Worm (Caenorhabditis elegans) whole organism, young adult: ENCODE results near the gene VB0395L.1.

Experiments used
- B0035.1 ChIP-seq: sonication (generic microtip); optimal IDR thresholded peaks from 2 replicates; lab custom pipeline; 2016; ENCODE audit warnings: missing genetic modification characterization, mild to moderate bottlenecking, missing compliant biosample characterization, missing genotype, missing genetic modification reagents
- F10E7.11 ChIP-seq: sonication (generic microtip); optimal IDR thresholded peaks from 2 replicates; lab custom pipeline; 2017; ENCODE audit warnings: mild to moderate bottlenecking, missing genetic modification characterization, moderate library complexity, missing compliant biosample characterization
- F33H1.4 ChIP-seq: fragments of 200-800 bp; sonication (Bioruptor generic); IDR thresholded peaks from 2 replicates; pipeline ENCODE4 v1.3.6; 2022; ENCODE audit warnings: missing genetic modification reagents, missing genetic modification characterization, missing compliant biosample characterization
- T26A5.8 ChIP-seq: sonication (generic microtip); optimal IDR thresholded peaks from 2 replicates; lab custom pipeline; 2016; ENCODE audit warnings: missing genetic modification characterization, missing compliant biosample characterization
- akir-1 ChIP-seq: fragments of 200-800 bp; sonication (Bioruptor generic); optimal IDR thresholded peaks from 2 replicates; lab custom pipeline; 2018; ENCODE audit warnings: mild to moderate bottlenecking, missing genetic modification characterization, moderate library complexity, missing compliant biosample characterization
- aptf-3 ChIP-seq: fragments of 200-800 bp; sonication (Bioruptor generic); IDR thresholded peaks from 2 replicates; pipeline ENCODE4 v1.3.6; 2022; ENCODE audit warnings: missing genetic modification characterization, missing compliant biosample characterization
- athp-1 ChIP-seq: sonication (generic microtip); optimal IDR thresholded peaks from 2 replicates; lab custom pipeline; 2017; ENCODE audit warnings: mild to moderate bottlenecking, missing genetic modification characterization, missing compliant biosample characterization
- attf-3 ChIP-seq: fragments of 200-800 bp; sonication (Bioruptor generic); conservative IDR thresholded peaks from 2 replicates; pipeline ENCODE4 v1.3.6; 2022; ENCODE audit warnings: missing genetic modification reagents, missing genetic modification characterization, missing compliant biosample characterization
- ceh-91 ChIP-seq: fragments of 200-800 bp; sonication (Bioruptor generic); IDR thresholded peaks from 2 replicates; pipeline ENCODE4 v1.3.6; 2022; ENCODE audit warnings: missing genetic modification reagents, missing genetic modification characterization, missing compliant biosample characterization
- dpff-1 ChIP-seq: sonication (generic microtip); optimal IDR thresholded peaks from 2 replicates; lab custom pipeline; 2017; ENCODE audit warnings: mild to moderate bottlenecking, missing genetic modification characterization, missing compliant biosample characterization
- egl-44 ChIP-seq: fragments of 200-800 bp; sonication (Bioruptor generic); IDR thresholded peaks from 2 replicates; pipeline ENCODE4 v1.3.6; 2022; ENCODE audit warnings: missing genetic modification reagents, missing genetic modification characterization, missing compliant biosample characterization
- egrh-3 ChIP-seq: fragments of 200-800 bp; sonication (Bioruptor generic); IDR thresholded peaks from 2 replicates; pipeline ENCODE4 v1.3.6; 2022; ENCODE audit warnings: missing genetic modification reagents, missing genetic modification characterization, missing compliant biosample characterization
- ekl-4 ChIP-seq: fragments of 200-800 bp; sonication (Bioruptor generic); IDR thresholded peaks from 2 replicates; pipeline ENCODE4 v1.3.6; 2022; ENCODE audit warnings: missing genetic modification reagents, missing genetic modification characterization, missing compliant biosample characterization
- lin-26 ChIP-seq: fragments of 200-800 bp; sonication (Bioruptor generic); IDR thresholded peaks from 2 replicates; pipeline ENCODE4 v1.3.6; 2022; ENCODE audit warnings: missing genetic modification reagents, missing genetic modification characterization, missing compliant biosample characterization
- lsl-1 ChIP-seq: fragments of 200-800 bp; sonication (Bioruptor generic); optimal IDR thresholded peaks from 2 replicates; lab custom pipeline; 2018; ENCODE audit warnings: mild to moderate bottlenecking, missing genetic modification characterization, moderate library complexity, missing compliant biosample characterization
- madf-10 ChIP-seq: sonication (generic microtip); optimal IDR thresholded peaks from 2 replicates; lab custom pipeline; 2016; ENCODE audit warnings: mild to moderate bottlenecking, missing genetic modification characterization, missing compliant biosample characterization
- nfya-2 ChIP-seq: fragments of 200-800 bp; sonication (Bioruptor generic); IDR thresholded peaks from 2 replicates; pipeline ENCODE4 v1.3.6; 2022; ENCODE audit warnings: missing genetic modification reagents, missing genetic modification characterization, missing compliant biosample characterization
- nfyb-1 ChIP-seq: fragments of 200-800 bp; sonication (Bioruptor generic); IDR thresholded peaks from 2 replicates; pipeline ENCODE4 v1.3.6; 2022; ENCODE audit warnings: missing genetic modification reagents, missing genetic modification characterization, missing compliant biosample characterization
- nhr-90 ChIP-seq: sonication (generic microtip); optimal IDR thresholded peaks from 2 replicates; lab custom pipeline; 2016; ENCODE audit warnings: missing genotype, mild to moderate bottlenecking, missing genetic modification characterization, missing compliant biosample characterization
- rec-8 ChIP-seq, 2 experiments: sonication (generic microtip); optimal IDR thresholded peaks; 2 replicates each; lab custom pipeline; 2016; ENCODE audit warnings: mild to moderate bottlenecking in 2 of 2, missing genetic modification characterization in 2 of 2, missing genetic modification reagents in 2 of 2, missing genotype in 2 of 2, missing biosample characterization in 1 of 2, missing compliant biosample characterization in 1 of 2, moderate library complexity in 1 of 2
- rpc-1 ChIP-seq, 2 experiments: fragments of 150-350 bp in 1 of 2; sonication (generic microtip) in 1 of 2; optimal IDR thresholded peaks; 2 replicates each; lab custom pipeline; 2014 to 2018; ENCODE audit warnings: missing biosample characterization in 1 of 2, missing genetic modification characterization in 1 of 2, missing genetic modification reagents in 1 of 2, missing genotype in 1 of 2
- sdz-38 ChIP-seq: sonication (generic microtip); optimal IDR thresholded peaks from 2 replicates; lab custom pipeline; 2016; ENCODE audit warnings: missing genotype, missing genetic modification characterization, missing compliant biosample characterization
- snpc-1.3 ChIP-seq: sonication (generic microtip); optimal IDR thresholded peaks from 2 replicates; lab custom pipeline; 2017; ENCODE audit warnings: missing genetic modification characterization, mild to moderate bottlenecking, missing compliant biosample characterization, antibody characterized with exemption, moderate library complexity, missing genotype, missing genetic modification reagents; ENCODE audit not compliant: insufficient read depth
- snpc-4 ChIP-seq, 5 experiments: fragments of 150-350 bp in 1 of 5; sonication (generic microtip) in 4 of 5; optimal IDR thresholded peaks; 2 replicates each; lab custom pipeline; 2014 to 2018; ENCODE audit warnings: missing genetic modification characterization in 5 of 5, missing biosample characterization in 3 of 5, antibody characterized with exemption in 2 of 5, mild to moderate bottlenecking in 2 of 5, missing compliant biosample characterization in 2 of 5, missing genotype in 2 of 5, moderate library complexity in 2 of 5, missing genetic modification reagents in 1 of 5
- somi-1 ChIP-seq: fragments of 200-800 bp; sonication (Bioruptor generic); optimal IDR thresholded peaks from 2 replicates; lab custom pipeline; 2018; ENCODE audit warnings: mild to moderate bottlenecking, missing genetic modification characterization, missing compliant biosample characterization
- tbp1 ChIP-seq: fragments of 200-800 bp; sonication (Bioruptor generic); optimal IDR thresholded peaks from 2 replicates; lab custom pipeline; 2018; ENCODE audit warnings: mild to moderate bottlenecking, missing genetic modification characterization, missing compliant biosample characterization
- tbx-9 ChIP-seq: sonication (generic microtip); optimal IDR thresholded peaks from 2 replicates; lab custom pipeline; 2016; ENCODE audit warnings: borderline replicate concordance, missing genetic modification characterization, inconsistent platforms, missing compliant biosample characterization
- tlf-1 ChIP-seq: fragments of 200-800 bp; sonication (Bioruptor generic); optimal IDR thresholded peaks from 2 replicates; lab custom pipeline; 2018; ENCODE audit warnings: mild to moderate bottlenecking, missing genetic modification characterization, missing compliant biosample characterization
- zfh-2 ChIP-seq: fragments of 200-800 bp; sonication (Bioruptor generic); conservative IDR thresholded peaks from 2 replicates; pipeline ENCODE4 v1.3.6; 2022; ENCODE audit warnings: missing genetic modification reagents, missing genetic modification characterization, missing compliant biosample characterization
- ztf-18 ChIP-seq: sonication (generic microtip); optimal IDR thresholded peaks from 2 replicates; lab custom pipeline; 2016; ENCODE audit warnings: missing genotype, mild to moderate bottlenecking, missing genetic modification characterization, missing compliant biosample characterization
- ztf-28 ChIP-seq: fragments of 200-800 bp; sonication (Bioruptor generic); IDR thresholded peaks from 2 replicates; pipeline ENCODE4 v1.3.6; 2022; ENCODE audit warnings: missing genetic modification reagents, missing genetic modification characterization, missing compliant biosample characterization
- ztf-6 ChIP-seq: fragments of 200-800 bp; sonication (Bioruptor generic); IDR thresholded peaks from 2 replicates; pipeline ENCODE4 v1.3.6; 2022; ENCODE audit warnings: missing genetic modification reagents, missing genetic modification characterization, missing compliant biosample characterization

The VB0395L.1 gene

ce11 chrX:15997926-15998325 is 18.9 kb downstream of the VB0395L.1 start:
- TF ChIP-seq dpff-1 = no peak
- no peak for TF ChIP-seq ekl-4 (GFP tag; lab: Robert Waterston, UW)
- TF ChIP-seq B0035.1 (tag; lab: Kevin White, UChicago) = no peak
- no peak for TF ChIP-seq aptf-3 (GFP tag; lab: Robert Waterston, UW)
- TF ChIP-seq nfya-2 (GFP tag; lab: Robert Waterston, UW) = no peak
- no peak for TF ChIP-seq F10E7.11
- TF ChIP-seq zfh-2 (GFP tag; lab: Robert Waterston, UW) = 0 out of 2 replicates have a peak, but pooled peaks have one; percentile 39
- TF ChIP-seq somi-1 (GFP tag; lab: Kevin White, UChicago) = no peak
- no peak for TF ChIP-seq F33H1.4 (GFP tag; lab: Robert Waterston, UW)
- no peak for TF ChIP-seq snpc-4 (GFP tag; optimal IDR thresholded peaks at IDR 0.05; lab: Kevin White, UChicago)
- TF ChIP-seq snpc-4 (tag; optimal IDR thresholded peaks at IDR 0.05; lab: Kevin White, UChicago) = peak in 3 of 4 experiments; percentile 16 to 74 (median 72)
- TF ChIP-seq rec-8 (tag; optimal IDR thresholded peaks at IDR 0.05; lab: Kevin White, UChicago) = no peak

ce11 chrX:15997153-15997552 is 19.6 kb downstream of the VB0395L.1 start:
- TF ChIP-seq athp-1 (no peak), ztf-28 (no peak), tbp1 (GFP tag; lab: Kevin White, UChicago) (no peak), lin-26 (GFP tag; lab: Robert Waterston, UW) (0 out of 2 replicates have a peak, but pooled peaks have one; percentile 50), sdz-38 (no peak), rpc-1 (optimal IDR thresholded peaks at IDR 0.05; lab: Kevin White, UChicago) (no peak), rpc-1 (tag; optimal IDR thresholded peaks at IDR 0.05; lab: Kevin White, UChicago) (peak; percentile 34)
- TF ChIP-seq, all 124 proteins: peak for 2

ce11 chrX:15993916-15994315 is 22.9 kb downstream of the VB0395L.1 start:
- TF ChIP-seq lsl-1 (GFP tag; lab: Kevin White, UChicago) (no peak), aptf-3 (GFP tag; lab: Robert Waterston, UW) (no peak), somi-1 (GFP tag; lab: Kevin White, UChicago) (no peak), ztf-6 (no peak), attf-3 (GFP tag; lab: Robert Waterston, UW) (no peak), madf-10 (tag; lab: Kevin White, UChicago) (no peak), B0035.1 (tag; lab: Kevin White, UChicago) (no peak), egl-44 (no peak), ceh-91 (GFP tag; lab: Robert Waterston, UW) (no peak), akir-1 (GFP tag; lab: Kevin White, UChicago) (no peak), ztf-18 (tag; lab: Kevin White, UChicago) (no peak), tlf-1 (GFP tag; lab: Kevin White, UChicago) (no peak), snpc-1.3 (tag; lab: Kevin White, UChicago) (no peak), T26A5.8 (tag; lab: Kevin White, UChicago) (no peak), tbx-9 (tag; lab: Kevin White, UChicago) (no peak), nfyb-1 (GFP tag; lab: Robert Waterston, UW) (no peak)

ce11 chrX:15992806-15993205 is 24.0 kb downstream of the VB0395L.1 start:
- TF ChIP-seq nhr-90 (tag; lab: Kevin White, UChicago) = no peak
- TF ChIP-seq zfh-2 (GFP tag; lab: Robert Waterston, UW) = peak; percentile 74
- TF ChIP-seq egrh-3 (GFP tag; lab: Robert Waterston, UW) = peak; percentile 21; the same call in 1 of the 2 replicates
- TF ChIP-seq, all 124 proteins: peak for 2
